Worm (Caenorhabditis elegans) whole organism, L4/young adult: ENCODE data around the gene alh-8.

Experiments used
- W03F9.2 ChIP-seq: fragments of 150-350 bp; optimal IDR thresholded peaks from 2 replicates; lab custom pipeline; 2014; ENCODE audit warnings: missing biosample characterization, missing genetic modification characterization
- dao-5 ChIP-seq: sonication (generic microtip); optimal IDR thresholded peaks from 2 replicates; lab custom pipeline; 2016; ENCODE audit warnings: missing genotype, missing genetic modification characterization, moderate library complexity, missing compliant biosample characterization
- him-1 ChIP-seq: sonication (generic microtip); optimal IDR thresholded peaks from 2 replicates; lab custom pipeline; 2016; ENCODE audit warnings: missing genotype, missing genetic modification reagents, missing genetic modification characterization, missing compliant biosample characterization

- TF ChIP-seq dao-5 (tag; lab: Kevin White, UChicago) (no peak), him-1 (tag; lab: Kevin White, UChicago) (no peak), W03F9.2 (tag; lab: Kevin White, UChicago) (no peak)
These were observed 45.4 kb downstream of the alh-8 start, which contains the start of gene F44E5.1 for ce11 chrII:11774218-11774617.
